Fruit fly (Drosophila melanogaster) whole organism, pupa: ENCODE results near the gene Elo68alpha.

ENCODE experiments used
- CG10348 ChIP-seq: fragments of 200-800 bp; sonication (Bioruptor generic); IDR thresholded peaks from 2 replicates; pipeline ENCODE4 v1.3.6; 2022; ENCODE audit warnings: missing biosample characterization, missing genetic modification characterization
- CG12605 ChIP-seq: fragments of 200-800 bp; sonication (Bioruptor generic); IDR thresholded peaks from 2 replicates; pipeline ENCODE4 v1.3.6; 2022; ENCODE audit warnings: missing biosample characterization, missing genetic modification characterization
- CG13204 ChIP-seq: fragments of 200-800 bp; sonication (Bioruptor generic); optimal IDR thresholded peaks from 2 replicates; lab custom pipeline; 2018; ENCODE audit warnings: missing biosample characterization, mild to moderate bottlenecking, missing genetic modification characterization, moderate library complexity
- CG14655 ChIP-seq: fragments of 200-800 bp; sonication (Bioruptor generic); optimal IDR thresholded peaks from 3 replicates; lab custom pipeline; 2017; ENCODE audit warnings: mild to moderate bottlenecking, missing biosample characterization, missing genetic modification reagents, missing genetic modification characterization
- CG15710 ChIP-seq: fragments of 200-800 bp; sonication (Bioruptor generic); optimal IDR thresholded peaks from 2 replicates; lab custom pipeline; 2018; ENCODE audit warnings: missing biosample characterization, mild to moderate bottlenecking, missing genetic modification characterization, moderate library complexity
- CG17806 ChIP-seq: fragments of 200-800 bp; sonication (Bioruptor generic); optimal IDR thresholded peaks from 2 replicates; lab custom pipeline; 2018; ENCODE audit warnings: missing biosample characterization, mild to moderate bottlenecking, missing genetic modification characterization, moderate library complexity
- CG32121 ChIP-seq: fragments of 200-800 bp; sonication (Bioruptor generic); IDR thresholded peaks from 2 replicates; pipeline ENCODE4 v1.3.6; 2022; ENCODE audit warnings: missing biosample characterization, missing genetic modification characterization
- CG34367 ChIP-seq: fragments of 200-800 bp; sonication (Bioruptor generic); optimal IDR thresholded peaks from 2 replicates; lab custom pipeline; 2018; ENCODE audit warnings: missing biosample characterization, mild to moderate bottlenecking, missing genetic modification characterization
- CG4496 ChIP-seq: fragments of 200-800 bp; sonication (Bioruptor generic); IDR thresholded peaks from 3 replicates; pipeline ENCODE4 v1.3.6; 2022; ENCODE audit warnings: missing biosample characterization, missing genetic modification characterization
- CG8159 ChIP-seq: fragments of 200-800 bp; sonication (Bioruptor generic); optimal IDR thresholded peaks from 3 replicates; lab custom pipeline; 2018; ENCODE audit warnings: missing biosample characterization, mild to moderate bottlenecking, missing genetic modification characterization, moderate library complexity
- CG8301 ChIP-seq: fragments of 200-800 bp; sonication (Bioruptor generic); optimal IDR thresholded peaks from 2 replicates; lab custom pipeline; 2018; ENCODE audit warnings: missing biosample characterization, mild to moderate bottlenecking, missing genetic modification characterization
- CG9948 ChIP-seq: fragments of 200-800 bp; sonication (Bioruptor generic); optimal IDR thresholded peaks from 2 replicates; lab custom pipeline; 2018; ENCODE audit warnings: missing biosample characterization, mild to moderate bottlenecking, missing genetic modification characterization, moderate library complexity
- D1 ChIP-seq: fragments of 200-800 bp; sonication (Bioruptor generic); optimal IDR thresholded peaks from 2 replicates; lab custom pipeline; 2018; ENCODE audit warnings: missing biosample characterization, mild to moderate bottlenecking, missing genetic modification characterization, moderate library complexity
- EcR ChIP-seq: fragments of 200-800 bp; sonication (Bioruptor generic); optimal IDR thresholded peaks from 3 replicates; lab custom pipeline; 2019; ENCODE audit warnings: missing biosample characterization, missing genetic modification characterization, mild to moderate bottlenecking, moderate library complexity, missing genetic modification reagents
- Ets98B ChIP-seq: fragments of 200-800 bp; sonication (Bioruptor generic); IDR thresholded peaks from 2 replicates; pipeline ENCODE4 v1.3.6; 2022; ENCODE audit warnings: missing biosample characterization, missing genetic modification characterization
- Pif1A ChIP-seq: fragments of 200-800 bp; sonication (Bioruptor generic); optimal IDR thresholded peaks from 3 replicates; lab custom pipeline; 2016; ENCODE audit warnings: missing biosample characterization, missing genetic modification characterization
- Pif1B ChIP-seq: fragments of 200-800 bp; sonication (Bioruptor generic); optimal IDR thresholded peaks from 3 replicates; lab custom pipeline; 2016; ENCODE audit warnings: missing biosample characterization, missing genetic modification characterization
- Snoo ChIP-seq: fragments of 200-800 bp; sonication (Bioruptor generic); optimal IDR thresholded peaks from 3 replicates; lab custom pipeline; 2017; ENCODE audit warnings: missing biosample characterization, mild to moderate bottlenecking, missing genetic modification characterization, inconsistent platforms
- fd96Ca ChIP-seq: fragments of 200-800 bp; sonication (Bioruptor generic); IDR thresholded peaks from 3 replicates; pipeline ENCODE4 v1.3.6; 2022; ENCODE audit warnings: missing biosample characterization, missing genetic modification characterization
- gl ChIP-seq: fragments of 200-800 bp; sonication (Bioruptor generic); optimal IDR thresholded peaks from 2 replicates; lab custom pipeline; 2018; ENCODE audit warnings: missing biosample characterization, mild to moderate bottlenecking, missing genetic modification characterization
- rn ChIP-seq: fragments of 200-800 bp; sonication (Bioruptor generic); IDR thresholded peaks from 2 replicates; pipeline ENCODE4 v1.3.6; 2022; ENCODE audit warnings: missing biosample characterization, missing genetic modification characterization

Elo68alpha gene

DNA sequence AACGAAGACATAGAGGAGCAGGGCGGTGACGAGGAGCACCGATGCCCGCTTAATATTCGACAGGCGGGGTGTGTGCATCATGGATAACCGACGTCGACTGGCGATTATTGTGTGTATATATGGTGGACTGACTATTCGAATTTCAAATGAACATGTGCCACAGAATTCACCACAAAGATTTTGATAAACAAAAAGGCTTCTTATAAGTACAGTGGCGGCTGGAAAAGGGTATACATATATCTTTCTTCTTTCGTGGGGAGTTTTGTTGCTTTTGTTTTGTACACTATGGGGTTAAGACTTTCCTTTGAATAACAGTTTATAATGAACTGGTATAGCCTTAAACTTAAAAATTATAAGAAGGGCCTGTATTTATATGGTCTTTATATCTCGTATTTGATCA lies 33.1 kb downstream of the Elo68alpha start, which contains the start of gene CG6310:
Gene CG6310 (minus strand): TSS at position 101 of the 400 bp plus-strand sequence.
- no peak for TF ChIP-seq CG32121 (GFP tag; lab: Robert Waterston, UW)
- TF ChIP-seq CG10348 (GFP tag; lab: Robert Waterston, UW), result no peak
- no peak for TF ChIP-seq CG8301
- no peak for TF ChIP-seq CG4496 (GFP tag; lab: Robert Waterston, UW)
- TF ChIP-seq D1, result no peak
- TF ChIP-seq gl (tag; lab: Kevin White, UChicago), result no peak

DNA sequence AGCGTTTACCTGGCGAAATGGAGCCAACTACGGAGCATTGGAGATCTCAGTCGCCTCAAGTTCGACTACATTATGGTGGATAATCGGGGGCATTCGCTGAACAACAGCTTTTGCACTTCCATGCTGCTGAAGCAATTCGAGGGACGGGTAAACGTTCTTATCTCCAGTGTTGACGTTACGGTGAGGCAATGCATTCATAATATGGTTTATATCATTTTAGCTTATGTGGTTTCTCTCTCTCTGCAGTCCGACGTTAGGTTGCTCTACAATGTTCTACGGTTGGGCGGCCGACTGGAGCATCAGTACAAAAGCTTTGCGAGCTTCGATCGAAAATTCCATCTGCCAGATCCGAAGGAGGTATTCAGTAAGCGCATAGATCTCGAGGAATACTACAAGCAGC lies 37.0 kb downstream of the Elo68alpha start:
- TF ChIP-seq CG15710 (tag; lab: Kevin White, UChicago), result no peak
- TF ChIP-seq CG32121 (GFP tag; lab: Robert Waterston, UW), result peak; percentile 16; the same call in 1 of the 2 replicates
- TF ChIP-seq, all 21 proteins: peak for 1

DNA sequence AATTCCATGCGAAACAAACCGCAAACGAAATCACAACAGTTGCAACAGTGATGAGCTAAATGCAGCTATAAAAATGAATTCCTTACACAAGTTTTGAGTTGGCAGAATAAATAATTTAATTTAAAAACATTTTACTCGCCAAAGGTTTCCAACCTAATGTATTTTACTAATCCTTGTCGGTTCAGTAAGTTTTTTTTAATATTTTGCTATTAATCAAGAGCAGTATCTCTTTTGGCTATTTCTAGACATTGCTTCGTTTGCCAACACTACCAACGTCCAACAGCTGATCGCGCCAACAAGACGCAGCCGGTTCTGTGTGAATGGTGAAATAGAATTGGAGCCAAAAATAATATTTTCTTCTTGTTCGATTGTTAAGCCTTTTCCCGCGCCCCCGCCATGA lies 38.1 kb downstream of the Elo68alpha start, which contains the start of the genes CG32075, CG45101 and SuUR:
Gene CG32075 (minus strand): TSS at position 253 of the 400 bp plus-strand sequence.
Gene CG45101 (plus strand): TSS at position 303 of the 400 bp plus-strand sequence.
Gene SuUR (plus strand): TSS at position 303 of the 400 bp plus-strand sequence.
- TF ChIP-seq Ets98B (GFP tag; lab: Robert Waterston, UW) (peak; percentile 77), D1 (no peak), Pif1A (GFP tag; lab: Kevin White, UChicago) (peak; percentile 78), CG9948 (tag; lab: Kevin White, UChicago) (peak; percentile 74), CG13204 (GFP tag; lab: Kevin White, UChicago) (no peak), CG14655 (GFP tag; lab: Kevin White, UChicago) (no peak), CG15710 (tag; lab: Kevin White, UChicago) (peak; percentile 78), Snoo (tag; lab: Kevin White, UChicago) (peak; percentile 76), fd96Ca (GFP tag; lab: Robert Waterston, UW) (peak; percentile 52; the same call in 2 of the 3 replicates), CG12605 (GFP tag; lab: Robert Waterston, UW) (no peak), Pif1B (GFP tag; lab: Kevin White, UChicago) (peak; percentile 71), EcR (GFP tag; lab: Kevin White, UChicago) (no peak), CG8301 (peak; percentile 70), CG32121 (GFP tag; lab: Robert Waterston, UW) (peak; percentile 86), CG17806 (tag; lab: Kevin White, UChicago) (peak; percentile 75), gl (tag; lab: Kevin White, UChicago) (no peak), CG34367 (tag; lab: Kevin White, UChicago) (peak; percentile 56), CG10348 (GFP tag; lab: Robert Waterston, UW) (no peak), CG8159 (tag; lab: Kevin White, UChicago) (peak; percentile 52), rn (peak; percentile 69), CG4496 (GFP tag; lab: Robert Waterston, UW) (peak; percentile 83)

DNA sequence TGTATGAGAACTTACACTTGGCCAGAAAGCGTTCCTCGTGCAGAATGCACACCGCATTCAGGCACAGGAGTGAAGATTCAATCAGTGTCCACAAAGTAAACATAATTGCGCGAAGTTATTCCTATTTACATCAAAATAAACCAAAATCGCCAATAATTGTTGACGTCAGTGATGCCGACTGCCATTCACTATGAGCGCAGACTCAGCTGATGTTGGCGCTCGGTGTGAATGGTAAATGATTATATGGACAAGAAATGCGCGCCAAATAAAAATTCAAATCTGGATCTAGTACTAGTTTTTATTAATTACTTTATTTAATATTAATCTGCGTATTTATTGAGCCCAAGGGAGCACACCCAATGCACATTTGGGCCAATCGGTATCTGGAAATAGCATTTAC lies 40.4 kb downstream of the Elo68alpha start, which contains the start of gene CG32069:
Gene CG32069 (minus strand): TSS at position 174 of the 400 bp plus-strand sequence.
- TF ChIP-seq CG10348 (GFP tag; lab: Robert Waterston, UW), result no peak
- no peak for TF ChIP-seq D1
- TF ChIP-seq CG15710 (tag; lab: Kevin White, UChicago), result no peak
- no peak for TF ChIP-seq EcR (GFP tag; lab: Kevin White, UChicago)
- TF ChIP-seq CG34367 (tag; lab: Kevin White, UChicago), result no peak
- TF ChIP-seq CG13204 (GFP tag; lab: Kevin White, UChicago), result no peak
- no peak for TF ChIP-seq gl (tag; lab: Kevin White, UChicago)
- TF ChIP-seq CG17806 (tag; lab: Kevin White, UChicago), result no peak
- no peak for TF ChIP-seq Pif1B (GFP tag; lab: Kevin White, UChicago)
- no peak for TF ChIP-seq CG8301
- no peak for TF ChIP-seq CG14655 (GFP tag; lab: Kevin White, UChicago)
- TF ChIP-seq fd96Ca (GFP tag; lab: Robert Waterston, UW), result no peak
- no peak for TF ChIP-seq Snoo (tag; lab: Kevin White, UChicago)

DNA sequence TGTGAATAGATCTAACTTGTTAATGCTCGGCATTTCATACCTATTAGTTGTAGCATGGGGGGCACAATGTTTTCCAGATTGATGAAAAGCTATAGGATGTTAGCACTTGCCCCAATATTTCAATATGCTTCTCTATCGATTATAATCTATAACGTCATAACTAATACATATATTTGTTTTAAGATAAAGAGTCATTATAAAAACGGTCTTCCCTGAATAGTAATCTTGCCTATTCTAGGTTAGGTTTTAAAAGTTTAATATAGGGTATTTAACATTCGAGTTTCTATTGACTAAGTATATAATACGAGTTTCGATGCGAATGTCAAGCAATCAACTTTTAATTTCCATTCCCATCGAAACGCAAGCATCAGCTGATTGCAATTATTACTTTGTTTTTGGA lies 41.6 kb downstream of the Elo68alpha start, which contains the start of the genes CG6321 and Blos2:
Gene CG6321 (minus strand): TSS at position 25 of the 400 bp plus-strand sequence.
Gene Blos2 (plus strand): TSS at position 372 of the 400 bp plus-strand sequence.
- TF ChIP-seq EcR (GFP tag; lab: Kevin White, UChicago), result no peak
- peak; percentile 76 for TF ChIP-seq CG12605 (GFP tag; lab: Robert Waterston, UW)
- TF ChIP-seq gl (tag; lab: Kevin White, UChicago), result peak; percentile 0
- peak; percentile 69 for TF ChIP-seq Pif1B (GFP tag; lab: Kevin White, UChicago)
- peak; percentile 74 for TF ChIP-seq CG14655 (GFP tag; lab: Kevin White, UChicago)
- no peak for TF ChIP-seq CG13204 (GFP tag; lab: Kevin White, UChicago)
- peak; percentile 66 for TF ChIP-seq CG34367 (tag; lab: Kevin White, UChicago)
- TF ChIP-seq CG8301, result peak; percentile 77
- peak; percentile 73 for TF ChIP-seq Ets98B (GFP tag; lab: Robert Waterston, UW)
- peak; percentile 69 for TF ChIP-seq CG32121 (GFP tag; lab: Robert Waterston, UW)
- TF ChIP-seq Pif1A (GFP tag; lab: Kevin White, UChicago), result peak; percentile 69
- TF ChIP-seq CG4496 (GFP tag; lab: Robert Waterston, UW), result peak; percentile 70; the same call in 2 of the 3 replicates
- no peak for TF ChIP-seq CG10348 (GFP tag; lab: Robert Waterston, UW)
- peak; percentile 72 for TF ChIP-seq CG9948 (tag; lab: Kevin White, UChicago)
- TF ChIP-seq Snoo (tag; lab: Kevin White, UChicago), result peak; percentile 58
- peak; percentile 77 for TF ChIP-seq CG8159 (tag; lab: Kevin White, UChicago)
- TF ChIP-seq CG15710 (tag; lab: Kevin White, UChicago), result peak; percentile 70
- TF ChIP-seq CG17806 (tag; lab: Kevin White, UChicago), result peak; percentile 75
- TF ChIP-seq D1, result no peak
- no peak for TF ChIP-seq fd96Ca (GFP tag; lab: Robert Waterston, UW)
- no peak for TF ChIP-seq rn
- TF ChIP-seq, all 21 proteins: peak for 15
